Fruit fly (Drosophila melanogaster): ENCODE data around the gene AsnS.
A peak's percentile ranks its signal among the peaks of the same experiment; 100 is the strongest.

AsnS gene

dm6 chr3L:21204581-21205495 is 31.9 kb downstream of the AsnS start (continued):
- TF ChIP-seq CG8765 (GFP tag; IDR thresholded peaks at IDR 0.05) (no peak), Abd-B (GFP tag; optimal IDR thresholded peaks at IDR 0.05) (no peak), HLH4C (GFP tag; IDR thresholded peaks at IDR 0.05; ENCODE audit: partially characterized antibody) (no peak)

dm6 chr3L:21205496-21205824 is 32.5 kb downstream of the AsnS start:
- TF ChIP-seq hb (GFP tag; IDR thresholded peaks at IDR 0.05; ENCODE audit: partially characterized antibody) (no peak), Fer3 (tag; optimal IDR thresholded peaks at IDR 0.05) (no peak), fd64A (GFP tag; optimal IDR thresholded peaks at IDR 0.05) (no peak), CG2678 (tag; optimal IDR thresholded peaks at IDR 0.05) (no peak), CG2129 (GFP tag; IDR thresholded peaks at IDR 0.05; ENCODE audit: partially characterized antibody) (no peak), CG12659 (GFP tag; optimal IDR thresholded peaks at IDR 0.05) (no peak), Dek (tag; optimal IDR thresholded peaks at IDR 0.05) (no peak), corto (GFP tag; optimal IDR thresholded peaks at IDR 0.05) (no peak), row (GFP tag; IDR thresholded peaks at IDR 0.05) (no peak), trh (GFP tag; optimal IDR thresholded peaks at IDR 0.05) (no peak), Atf6 (GFP tag; IDR thresholded peaks at IDR 0.05) (peak; percentile 45), CG32532 (GFP tag; IDR thresholded peaks at IDR 0.05) (peak; percentile 56), Taf1 (GFP tag; IDR thresholded peaks at IDR 0.05) (no peak), CG12744 (GFP tag; optimal IDR thresholded peaks at IDR 0.05) (no peak), CG7372 (GFP tag; IDR thresholded peaks at IDR 0.05) (no peak), CG42726 (GFP tag; IDR thresholded peaks at IDR 0.05; ENCODE audit: partially characterized antibody) (peak; percentile 52; the same call in 1 of the 2 replicates), amos (GFP tag; IDR thresholded peaks at IDR 0.05; ENCODE audit: partially characterized antibody) (peak; percentile 39; the same call in 1 of the 2 replicates), mam (GFP tag; optimal IDR thresholded peaks at IDR 0.05) (no peak), peb (GFP tag; IDR thresholded peaks at IDR 0.05) (no peak), Eip74EF (GFP tag; optimal IDR thresholded peaks at IDR 0.05) (no peak), CG17328 (GFP tag; IDR thresholded peaks at IDR 0.05) (no peak), bsh (GFP tag; optimal IDR thresholded peaks at IDR 0.05) (no peak), Dref (GFP tag; IDR thresholded peaks at IDR 0.05) (no peak), Sin3A (optimal IDR thresholded peaks at IDR 0.05) (no peak), slp2 (GFP tag; optimal IDR thresholded peaks at IDR 0.05) (no peak), fu2 (GFP tag; optimal IDR thresholded peaks at IDR 0.05) (no peak), CG10565 (GFP tag; optimal IDR thresholded peaks at IDR 0.05) (no peak), Rx (GFP tag; IDR thresholded peaks at IDR 0.05) (no peak), CG4404 (GFP tag; IDR thresholded peaks at IDR 0.05) (no peak), repo (GFP tag; optimal IDR thresholded peaks at IDR 0.05) (no peak), CG12155 (GFP tag; optimal IDR thresholded peaks at IDR 0.05) (no peak), tna (GFP tag; IDR thresholded peaks at IDR 0.05; ENCODE audit: partially characterized antibody) (no peak), Six4 (GFP tag; optimal IDR thresholded peaks at IDR 0.05) (no peak), CG14441 (GFP tag; IDR thresholded peaks at IDR 0.05) (0 out of 2 replicates have a peak, but pooled peaks have one; percentile 10), croc (GFP tag; conservative IDR thresholded peaks at IDR 0.05) (no peak), CG1832 (GFP tag; optimal IDR thresholded peaks at IDR 0.05) (no peak), Deaf1 (tag; optimal IDR thresholded peaks at IDR 0.05) (peak; percentile 28), Hr39 (optimal IDR thresholded peaks at IDR 0.05) (no peak), ken (GFP tag; IDR thresholded peaks at IDR 0.05) (no peak), NC2α (GFP tag; optimal IDR thresholded peaks at IDR 0.05) (no peak), scrt (GFP tag; optimal IDR thresholded peaks at IDR 0.05) (no peak), tx (GFP tag; optimal IDR thresholded peaks at IDR 0.05) (no peak), CG18599 (GFP tag; optimal IDR thresholded peaks at IDR 0.05) (no peak), CG12104 (GFP tag; optimal IDR thresholded peaks at IDR 0.05) (no peak), CG11093 (GFP tag; IDR thresholded peaks at IDR 0.05) (no peak)
